Fruit fly (Drosophila melanogaster) whole organism: ENCODE results near the gene Obp22a.

ENCODE experiments used
- CG8478 ChIP-seq: fragments of >200 bp; optimal IDR thresholded peaks from 2 replicates; lab custom pipeline; 2018; ENCODE audit warnings: inconsistent platforms
- EcR ChIP-seq, 2 experiments: fragments of >200 bp; optimal IDR thresholded peaks; 2 replicates each; lab custom pipeline; 2017; ENCODE audit warnings: missing biosample characterization in 2 of 2, missing genetic modification characterization in 2 of 2, missing genetic modification reagents in 2 of 2
- pan ChIP-seq: fragments of >200 bp; optimal IDR thresholded peaks from 2 replicates; lab custom pipeline; 2017
- usp ChIP-seq: fragments of >200 bp; optimal IDR thresholded peaks from 2 replicates; lab custom pipeline; 2017; ENCODE audit warnings: missing biosample characterization, missing genetic modification characterization, mixed read lengths

dm6 chr2L:1986343-1987280, 5.3 kb downstream of the Obp22a start:
- TF ChIP-seq pan (lab: Kevin White, UChicago) (no peak), CG8478 (lab: Kevin White, UChicago) (no peak), EcR (GFP tag; optimal IDR thresholded peaks at IDR 0.05; lab: Kevin White, UChicago) (no peak), usp (GFP tag; lab: Kevin White, UChicago) (no peak)
